Worm (Caenorhabditis elegans): ENCODE measurements around the gene JC8.4.

The JC8.4 gene

ce11 chrIV:13243375-13243774, at the start of gene JC8.4:
Gene JC8.4, plus strand, starts transcription at chrIV:13243675.
- TF ChIP-seq tra-1 (GFP tag; IDR thresholded peaks at IDR 0.05) (no peak), ZK337.2 (GFP tag; IDR thresholded peaks at IDR 0.05) (no peak), lin-38 (GFP tag; IDR thresholded peaks at IDR 0.05) (peak; percentile 50)

- TF ChIP-seq Y5F2A.4 (GFP tag; optimal IDR thresholded peaks at IDR 0.05): no peak
- TF ChIP-seq aha-1 (tag): peak; percentile 49
Measured at ce11 chrIV:13197282-13197681, 46.2 kb upstream of the JC8.4 start, which contains the start of gene C48D1.1. Gene C48D1.1, minus strand, starts transcription at chrIV:13197382.

DNA sequence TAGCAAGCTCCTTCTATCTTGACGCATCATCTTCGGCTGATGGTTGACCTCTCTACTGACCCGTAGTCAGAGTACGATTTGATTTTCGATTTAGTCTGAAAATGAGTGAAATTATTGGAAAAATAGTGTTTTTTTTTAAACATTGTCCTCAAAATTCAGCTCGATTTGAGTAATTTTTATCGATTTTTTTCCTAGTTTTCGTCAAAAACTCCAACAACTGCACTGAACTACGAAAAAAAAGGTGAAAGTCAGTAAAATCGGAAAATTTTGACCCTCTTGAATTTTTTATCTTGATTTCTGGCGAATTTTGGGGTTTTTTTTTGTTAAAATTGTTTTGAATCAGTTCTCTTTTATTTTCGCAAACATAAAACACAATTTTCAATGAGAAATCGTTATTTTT, 39.4 kb upstream of the JC8.4 start, which contains the start of gene ced-3:
Gene ced-3, minus strand, starts transcription at position 101 of the 400 bp plus-strand sequence.
- TF ChIP-seq Y5F2A.4 (GFP tag; optimal IDR thresholded peaks at IDR 0.05): no peak
- no peak for TF ChIP-seq nhr-48 (tag; optimal IDR thresholded peaks at IDR 0.05)
- TF ChIP-seq nhr-76 (tag; optimal IDR thresholded peaks at IDR 0.05): no peak
- TF ChIP-seq nhr-111 (GFP tag; optimal IDR thresholded peaks at IDR 0.05): no peak
- no peak for TF ChIP-seq daf-8 (GFP tag; IDR thresholded peaks at IDR 0.05)
- TF ChIP-seq nhr-6 (tag; optimal IDR thresholded peaks at IDR 0.05): no peak
- no peak for TF ChIP-seq dmd-6 (GFP tag; IDR thresholded peaks at IDR 0.05)
- no peak for TF ChIP-seq aha-1 (tag)
- TF ChIP-seq fos-1 (tag; optimal IDR thresholded peaks at IDR 0.05): no peak
- TF ChIP-seq unc-130 (GFP tag; optimal IDR thresholded peaks at IDR 0.05): no peak
- no peak for TF ChIP-seq vab-7 (GFP tag; IDR thresholded peaks at IDR 0.05)
- TF ChIP-seq nhr-237 (tag; optimal IDR thresholded peaks at IDR 0.05): no peak
- TF ChIP-seq zfp-3 (GFP tag; conservative IDR thresholded peaks at IDR 0.05): no peak
- no peak for TF ChIP-seq lin-29 (GFP tag; IDR thresholded peaks at IDR 0.05)
- TF ChIP-seq zip-2 (tag; optimal IDR thresholded peaks at IDR 0.05): no peak
- TF ChIP-seq ZK337.2 (GFP tag; IDR thresholded peaks at IDR 0.05): no peak
- TF ChIP-seq mep-1 (tag; optimal IDR thresholded peaks at IDR 0.05): no peak
- no peak for TF ChIP-seq tra-1 (GFP tag; IDR thresholded peaks at IDR 0.05)
- no peak for TF ChIP-seq lin-38 (GFP tag; IDR thresholded peaks at IDR 0.05)

ce11 chrIV:13205891-13206290, 37.6 kb upstream of the JC8.4 start:
- TF ChIP-seq hlh-30 (tag; optimal IDR thresholded peaks at IDR 0.05; ENCODE audit: insufficient read depth): peak; percentile 21
- no peak for TF ChIP-seq zfp-3 (GFP tag; conservative IDR thresholded peaks at IDR 0.05)
- no peak for TF ChIP-seq lin-39 (tag; optimal IDR thresholded peaks at IDR 0.05)
- TF ChIP-seq lsy-2 (tag; optimal IDR thresholded peaks at IDR 0.05): peak in 1 of 2 experiments; percentile 20
- peak; percentile 78 for TF ChIP-seq lin-38 (GFP tag; IDR thresholded peaks at IDR 0.05)
- peak; percentile 28 for TF ChIP-seq nhr-6 (tag; optimal IDR thresholded peaks at IDR 0.05)
- no peak for TF ChIP-seq saeg-2 (GFP tag; IDR thresholded peaks at IDR 0.05)
- TF ChIP-seq mes-2 (tag; optimal IDR thresholded peaks at IDR 0.05; ENCODE audit: poor library complexity, severe bottlenecking): peak; percentile 57
- peak; percentile 58 for TF ChIP-seq dpl-1 (GFP tag; optimal IDR thresholded peaks at IDR 0.05)
- TF ChIP-seq nhr-28 (tag; optimal IDR thresholded peaks at IDR 0.05): peak; percentile 7

DNA sequence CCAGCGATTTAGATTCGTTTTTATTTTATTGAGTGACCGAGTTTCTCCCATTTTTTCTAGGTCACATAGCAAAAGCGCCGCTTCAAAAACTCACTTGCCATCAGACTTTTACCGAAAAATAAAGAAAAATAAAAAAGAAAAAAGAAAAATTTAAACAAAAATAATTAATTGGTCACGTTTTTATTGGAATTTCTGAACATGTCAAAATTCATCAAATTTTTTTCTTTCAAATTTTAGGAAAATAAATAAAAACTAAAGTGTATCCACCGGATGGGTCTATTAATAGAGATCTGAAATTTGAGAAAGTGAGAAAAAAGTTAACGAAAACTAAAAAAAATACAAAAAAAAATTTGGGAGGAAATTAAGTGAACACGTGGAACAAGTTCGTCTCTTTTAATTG, 33.9 kb upstream of the JC8.4 start, which contains the start of gene C48D1.9:
Gene C48D1.9, minus strand, starts transcription at position 101 of the 400 bp plus-strand sequence.
- TF ChIP-seq dmd-6 (GFP tag; IDR thresholded peaks at IDR 0.05): no peak
- no peak for TF ChIP-seq sdz-12 (GFP tag; optimal IDR thresholded peaks at IDR 0.05)
- no peak for TF ChIP-seq tag-97 (GFP tag; IDR thresholded peaks at IDR 0.05)
- no peak for TF ChIP-seq R02D3.7 (tag; optimal IDR thresholded peaks at IDR 0.05)
- no peak for TF ChIP-seq unc-130 (GFP tag; optimal IDR thresholded peaks at IDR 0.05)
- TF ChIP-seq rbr-2 (tag; optimal IDR thresholded peaks at IDR 0.05): no peak
- no peak for TF ChIP-seq ceh-32 (tag; optimal IDR thresholded peaks at IDR 0.05; ENCODE audit: poor library complexity)
- TF ChIP-seq aly-2 (tag; optimal IDR thresholded peaks at IDR 0.05): no peak
- no peak for TF ChIP-seq daf-12 (tag; optimal IDR thresholded peaks at IDR 0.05)
- no peak for TF ChIP-seq egl-27 (tag; optimal IDR thresholded peaks at IDR 0.05)
- no peak for TF ChIP-seq lin-39 (tag; optimal IDR thresholded peaks at IDR 0.05)
- no peak for TF ChIP-seq ceh-44 (GFP tag; IDR thresholded peaks at IDR 0.05)
- TF ChIP-seq dpl-1 (GFP tag; optimal IDR thresholded peaks at IDR 0.05): no peak
- TF ChIP-seq Y75B8A.6 (GFP tag; IDR thresholded peaks at IDR 0.05): no peak
- TF ChIP-seq F26F4.8 (GFP tag; conservative IDR thresholded peaks at IDR 0.05): no peak
- no peak for TF ChIP-seq dmd-8 (GFP tag; IDR thresholded peaks at IDR 0.05)

Measured in whole organism, L4 larva.